Worm (Caenorhabditis elegans): ENCODE measurements around the gene Y75B7B.2.

Gene Y75B7B.2

DNA sequence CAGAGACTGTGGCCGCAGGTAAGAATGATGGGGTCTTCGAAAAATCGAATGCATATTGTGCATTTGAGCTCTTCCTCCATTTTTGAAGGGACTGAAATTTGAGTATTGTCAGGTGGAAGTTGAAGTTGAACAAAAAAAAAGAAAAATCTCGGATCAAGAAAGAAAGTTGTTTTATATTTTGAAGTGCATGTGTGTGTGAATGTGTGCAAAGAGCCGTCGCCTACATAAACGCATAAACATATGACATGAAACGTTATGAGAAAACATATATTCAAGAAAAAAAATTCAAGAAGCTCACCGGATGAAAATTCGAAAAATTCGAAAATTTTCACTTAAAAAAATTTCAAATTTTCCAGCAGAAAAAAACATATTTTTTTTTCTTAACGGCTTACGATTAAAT lies 40.5 kb downstream of the Y75B7B.2 start, which contains the start of gene madd-2:
Gene madd-2 (minus strand): TSS at position 101 of the 400 bp plus-strand sequence.
- TF ChIP-seq sea-1 (GFP tag; conservative IDR thresholded peaks at IDR 0.05): no peak
- no peak for TF ChIP-seq ama-1 (optimal IDR thresholded peaks at IDR 0.05)
- TF ChIP-seq F13C5.2 (tag; optimal IDR thresholded peaks at IDR 0.05): no peak
- no peak for TF ChIP-seq B0310.2 (tag; optimal IDR thresholded peaks at IDR 0.05)
- TF ChIP-seq ets-7 (tag; optimal IDR thresholded peaks at IDR 0.05): no peak
- no peak for TF ChIP-seq ceh-13 (GFP tag; optimal IDR thresholded peaks at IDR 0.05)
- TF ChIP-seq hnd-1 (tag; optimal IDR thresholded peaks at IDR 0.05): no peak
- TF ChIP-seq tra-4 (tag; optimal IDR thresholded peaks at IDR 0.05): no peak
- no peak for TF ChIP-seq hmg-4 (GFP tag; optimal IDR thresholded peaks at IDR 0.05)
- no peak for TF ChIP-seq pes-1 (GFP tag; IDR thresholded peaks at IDR 0.05)
- no peak for TF ChIP-seq hmbx-1 (tag; optimal IDR thresholded peaks at IDR 0.05)
- TF ChIP-seq scrt-1 (GFP tag; IDR thresholded peaks at IDR 0.05): no peak
- no peak for TF ChIP-seq tbx-11 (GFP tag; IDR thresholded peaks at IDR 0.05)
- TF ChIP-seq tbx-37 (GFP tag; conservative IDR thresholded peaks at IDR 0.05): no peak
- no peak for TF ChIP-seq aly-1 (tag; optimal IDR thresholded peaks at IDR 0.05)
- TF ChIP-seq ceh-36 (tag; optimal IDR thresholded peaks at IDR 0.05): no peak
- no peak for TF ChIP-seq flt-1 (GFP tag; IDR thresholded peaks at IDR 0.05)

DNA sequence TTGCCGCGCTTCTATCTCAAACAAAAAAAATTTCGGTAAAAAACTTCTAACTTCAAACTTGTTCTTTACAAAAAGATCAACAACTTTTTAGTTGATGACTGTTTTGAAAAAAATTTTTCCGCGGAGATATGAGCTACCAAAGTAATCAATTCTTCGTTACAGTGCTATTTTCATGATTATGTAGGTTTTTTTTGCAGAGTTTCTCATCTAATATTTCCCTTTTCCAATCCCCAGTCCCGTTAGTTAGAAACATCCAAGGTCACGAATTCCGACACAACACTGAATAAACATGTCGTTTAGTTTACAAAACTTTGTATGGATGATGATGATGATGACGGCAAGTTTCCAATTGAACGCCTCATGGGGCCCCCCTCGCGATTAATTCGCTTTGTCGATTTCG lies 43.2 kb downstream of the Y75B7B.2 start:
- TF ChIP-seq B0310.2 (tag; optimal IDR thresholded peaks at IDR 0.05) (no peak), ama-1 (optimal IDR thresholded peaks at IDR 0.05) (no peak), hmbx-1 (tag; optimal IDR thresholded peaks at IDR 0.05) (no peak), sea-1 (GFP tag; conservative IDR thresholded peaks at IDR 0.05) (no peak), hnd-1 (tag; optimal IDR thresholded peaks at IDR 0.05) (no peak), aly-1 (tag; optimal IDR thresholded peaks at IDR 0.05) (no peak), tra-4 (tag; optimal IDR thresholded peaks at IDR 0.05) (no peak), ceh-13 (GFP tag; optimal IDR thresholded peaks at IDR 0.05) (no peak), pes-1 (GFP tag; IDR thresholded peaks at IDR 0.05) (no peak), hmg-4 (GFP tag; optimal IDR thresholded peaks at IDR 0.05) (no peak), tbx-37 (GFP tag; conservative IDR thresholded peaks at IDR 0.05) (no peak), ceh-36 (tag; optimal IDR thresholded peaks at IDR 0.05) (no peak), tbx-11 (GFP tag; IDR thresholded peaks at IDR 0.05) (no peak), scrt-1 (GFP tag; IDR thresholded peaks at IDR 0.05) (no peak), F13C5.2 (tag; optimal IDR thresholded peaks at IDR 0.05) (no peak), ets-7 (tag; optimal IDR thresholded peaks at IDR 0.05) (no peak), flt-1 (GFP tag; IDR thresholded peaks at IDR 0.05) (no peak)

DNA sequence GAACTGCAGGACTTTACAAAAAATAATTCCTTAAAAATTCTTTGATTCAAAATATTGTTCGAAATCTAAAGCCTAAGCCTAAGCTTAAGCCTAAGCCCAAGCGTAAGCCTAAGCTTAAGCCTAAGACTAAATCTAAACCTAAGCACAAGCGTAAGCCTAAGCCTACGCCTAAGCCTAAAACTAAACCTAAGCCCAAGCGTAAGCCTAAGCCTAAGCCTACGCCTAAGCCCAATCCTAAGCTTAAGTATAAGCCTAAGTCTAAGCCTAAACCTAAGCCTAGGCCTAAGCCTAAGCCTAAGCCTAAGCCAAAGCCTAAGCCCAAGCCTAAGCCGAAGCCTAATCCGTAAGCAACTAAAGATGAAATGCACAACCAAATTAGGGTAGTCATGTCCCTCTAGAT lies 45.3 kb downstream of the Y75B7B.2 start:
- TF ChIP-seq tra-4 (tag; optimal IDR thresholded peaks at IDR 0.05) (no peak), pes-1 (GFP tag; IDR thresholded peaks at IDR 0.05) (0 out of 2 replicates have a peak, but pooled peaks have one; percentile 12), sea-1 (GFP tag; conservative IDR thresholded peaks at IDR 0.05) (no peak), aly-1 (tag; optimal IDR thresholded peaks at IDR 0.05) (no peak), ets-7 (tag; optimal IDR thresholded peaks at IDR 0.05) (no peak), ceh-36 (tag; optimal IDR thresholded peaks at IDR 0.05) (peak; percentile 92)

- TF ChIP-seq tbx-11 (GFP tag; IDR thresholded peaks at IDR 0.05) (no peak), sea-1 (GFP tag; conservative IDR thresholded peaks at IDR 0.05) (no peak), aly-1 (tag; optimal IDR thresholded peaks at IDR 0.05) (no peak), ceh-36 (tag; optimal IDR thresholded peaks at IDR 0.05) (peak; percentile 52), scrt-1 (GFP tag; IDR thresholded peaks at IDR 0.05) (no peak), ceh-13 (GFP tag; optimal IDR thresholded peaks at IDR 0.05) (peak; percentile 18), pes-1 (GFP tag; IDR thresholded peaks at IDR 0.05) (peak; percentile 10; the same call in 1 of the 2 replicates), F13C5.2 (tag; optimal IDR thresholded peaks at IDR 0.05) (no peak), ets-7 (tag; optimal IDR thresholded peaks at IDR 0.05) (no peak), hnd-1 (tag; optimal IDR thresholded peaks at IDR 0.05) (no peak), hmg-4 (GFP tag; optimal IDR thresholded peaks at IDR 0.05) (no peak)
These were observed 46.8 kb downstream of the Y75B7B.2 start for ce11 chrV:1228884-1229662.

DNA sequence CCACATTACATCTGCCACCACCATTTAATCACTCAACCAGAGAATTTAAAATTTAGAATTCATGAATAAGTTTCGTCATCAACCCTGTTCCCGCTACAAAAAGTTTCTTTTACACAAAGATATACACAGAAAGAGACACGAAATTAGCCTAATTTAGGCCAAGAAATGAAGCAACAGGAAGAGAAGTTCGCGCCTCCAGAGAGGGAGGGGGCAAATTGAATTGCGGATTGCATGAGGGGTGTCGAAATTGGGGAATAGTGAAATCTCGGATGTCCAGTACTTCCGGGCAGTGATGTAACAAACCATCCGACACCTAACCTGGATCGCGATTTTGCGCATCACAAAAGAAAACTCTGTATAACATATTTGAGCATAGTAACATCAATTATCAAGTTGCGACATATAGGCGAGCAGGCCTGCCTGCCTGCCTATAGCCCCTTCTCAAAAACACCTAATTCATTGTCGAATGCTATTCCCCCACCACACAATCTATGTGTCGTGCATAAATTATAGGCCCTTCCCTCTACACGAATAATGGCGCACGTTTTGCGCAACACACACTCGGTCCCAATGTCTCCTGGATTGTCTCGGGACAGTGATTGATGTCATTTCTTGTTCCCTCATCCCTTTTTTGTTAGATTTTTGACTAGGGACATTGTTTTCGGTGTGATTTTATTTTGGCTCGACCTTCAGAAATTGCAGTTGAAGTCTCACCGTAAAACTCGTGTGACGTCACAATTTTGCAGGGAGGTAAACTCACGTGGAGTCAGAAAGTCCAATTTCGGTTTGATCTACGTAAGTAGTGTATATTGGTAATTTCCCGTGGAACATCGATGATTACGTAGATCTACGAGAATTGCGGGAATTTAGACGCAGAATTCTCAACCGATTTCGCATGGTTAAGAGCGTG lies 47.8 kb downstream of the Y75B7B.2 start:
- TF ChIP-seq hmg-4 (GFP tag; optimal IDR thresholded peaks at IDR 0.05): no peak
- TF ChIP-seq pes-1 (GFP tag; IDR thresholded peaks at IDR 0.05): no peak
- no peak for TF ChIP-seq scrt-1 (GFP tag; IDR thresholded peaks at IDR 0.05)
- no peak for TF ChIP-seq flt-1 (GFP tag; IDR thresholded peaks at IDR 0.05)
- no peak for TF ChIP-seq hmbx-1 (tag; optimal IDR thresholded peaks at IDR 0.05)
- TF ChIP-seq tbx-11 (GFP tag; IDR thresholded peaks at IDR 0.05): no peak
- no peak for TF ChIP-seq B0310.2 (tag; optimal IDR thresholded peaks at IDR 0.05)
- no peak for TF ChIP-seq ceh-13 (GFP tag; optimal IDR thresholded peaks at IDR 0.05)
- no peak for TF ChIP-seq ama-1 (optimal IDR thresholded peaks at IDR 0.05)
- no peak for TF ChIP-seq ceh-36 (tag; optimal IDR thresholded peaks at IDR 0.05)
- TF ChIP-seq hnd-1 (tag; optimal IDR thresholded peaks at IDR 0.05): no peak
- no peak for TF ChIP-seq ets-7 (tag; optimal IDR thresholded peaks at IDR 0.05)
- TF ChIP-seq tra-4 (tag; optimal IDR thresholded peaks at IDR 0.05): no peak
- no peak for TF ChIP-seq F13C5.2 (tag; optimal IDR thresholded peaks at IDR 0.05)

- TF ChIP-seq scrt-1 (GFP tag; IDR thresholded peaks at IDR 0.05): no peak
- TF ChIP-seq B0310.2 (tag; optimal IDR thresholded peaks at IDR 0.05): no peak
- TF ChIP-seq tbx-37 (GFP tag; conservative IDR thresholded peaks at IDR 0.05): no peak
- no peak for TF ChIP-seq aly-1 (tag; optimal IDR thresholded peaks at IDR 0.05)
- TF ChIP-seq hmbx-1 (tag; optimal IDR thresholded peaks at IDR 0.05): no peak
- no peak for TF ChIP-seq pes-1 (GFP tag; IDR thresholded peaks at IDR 0.05)
- TF ChIP-seq ama-1 (optimal IDR thresholded peaks at IDR 0.05): no peak
- TF ChIP-seq ets-7 (tag; optimal IDR thresholded peaks at IDR 0.05): no peak
- TF ChIP-seq ceh-13 (GFP tag; optimal IDR thresholded peaks at IDR 0.05): no peak
- TF ChIP-seq flt-1 (GFP tag; IDR thresholded peaks at IDR 0.05): no peak
- no peak for TF ChIP-seq tra-4 (tag; optimal IDR thresholded peaks at IDR 0.05)
- no peak for TF ChIP-seq hnd-1 (tag; optimal IDR thresholded peaks at IDR 0.05)
- no peak for TF ChIP-seq F13C5.2 (tag; optimal IDR thresholded peaks at IDR 0.05)
- TF ChIP-seq ceh-36 (tag; optimal IDR thresholded peaks at IDR 0.05): no peak
- TF ChIP-seq hmg-4 (GFP tag; optimal IDR thresholded peaks at IDR 0.05): no peak
- TF ChIP-seq sea-1 (GFP tag; conservative IDR thresholded peaks at IDR 0.05): no peak
- no peak for TF ChIP-seq tbx-11 (GFP tag; IDR thresholded peaks at IDR 0.05)
These were observed 49.6 kb downstream of the Y75B7B.2 start for ce11 chrV:1226239-1226638.
